Fruit fly (Drosophila melanogaster): ENCODE data around the gene CG17234.

dm6 chr2L:2240493-2240892, 12.4 kb upstream of the CG17234 start, which contains the start of gene Tengl1:
- TF ChIP-seq CG7101 (tag; optimal IDR thresholded peaks at IDR 0.05) (no peak), bab1 (GFP tag; optimal IDR thresholded peaks at IDR 0.05) (no peak), Hr96 (GFP tag; optimal IDR thresholded peaks at IDR 0.05) (no peak), CG14711 (tag; optimal IDR thresholded peaks at IDR 0.05) (no peak), cic (GFP tag; optimal IDR thresholded peaks at IDR 0.05) (no peak), CG5204 (GFP tag; optimal IDR thresholded peaks at IDR 0.05) (no peak), CG12768 (GFP tag; optimal IDR thresholded peaks at IDR 0.05) (no peak)
